Worm (Caenorhabditis elegans) whole organism, L1 larva: ENCODE results near the gene srb-17.

Experiments
- nhr-47 ChIP-seq: sonication (generic microtip); optimal IDR thresholded peaks from 2 replicates; lab custom pipeline; 2016; ENCODE audit warnings: mild to moderate bottlenecking, missing genetic modification characterization, moderate library complexity, missing compliant biosample characterization
- pax-3 ChIP-seq: fragments of 200-800 bp; sonication (Bioruptor generic); optimal IDR thresholded peaks from 2 replicates; lab custom pipeline; 2018; ENCODE audit warnings: mild to moderate bottlenecking, missing genetic modification characterization, moderate library complexity, missing compliant biosample characterization
- snpc-4 ChIP-seq: fragments of 150-350 bp; optimal IDR thresholded peaks from 2 replicates; lab custom pipeline; 2014; ENCODE audit warnings: missing biosample characterization, missing genetic modification characterization
- ztf-11 ChIP-seq, 2 experiments: sonication (generic microtip); optimal IDR thresholded peaks; 2 replicates each; lab custom pipeline; 2016 to 2017; ENCODE audit warnings: missing genetic modification characterization in 2 of 2, missing biosample characterization in 1 of 2, missing compliant biosample characterization in 1 of 2

ce11 chrIV:10442904-10443303 is 14.1 kb downstream of the srb-17 start:
- TF ChIP-seq snpc-4 (tag; lab: Kevin White, UChicago) (no peak), nhr-47 (tag; lab: Kevin White, UChicago) (no peak), ztf-11 (tag; optimal IDR thresholded peaks at IDR 0.05; lab: Kevin White, UChicago) (no peak), pax-3 (tag; lab: Kevin White, UChicago) (no peak)
